Fruit fly (Drosophila melanogaster): Measurements from ENCODE around the gene VhaAC39-2.

DNA sequence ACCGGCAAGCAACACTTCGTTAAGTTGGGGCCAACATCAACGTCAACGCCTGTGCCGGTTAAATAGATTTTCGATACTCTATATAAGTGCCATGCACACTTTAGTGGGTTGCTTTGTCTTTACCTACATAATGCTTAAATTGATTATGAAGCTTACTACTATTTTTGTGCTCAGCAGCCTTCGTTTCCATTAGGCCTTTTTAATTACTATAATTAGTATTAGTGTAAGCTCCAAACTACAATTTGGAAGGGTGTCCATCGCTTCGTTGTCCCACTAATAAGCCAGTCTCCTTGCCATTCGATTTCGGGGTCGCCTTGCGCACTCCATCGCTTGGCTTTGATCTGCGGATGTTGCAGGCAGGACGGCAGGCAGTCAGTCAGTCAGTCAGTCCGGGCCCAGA is 11.5 kb downstream of the VhaAC39-2 start:
- TF ChIP-seq CG18599 (GFP tag; optimal IDR thresholded peaks at IDR 0.05): no peak
- TF ChIP-seq CG10462 (GFP tag; optimal IDR thresholded peaks at IDR 0.05): no peak
- TF ChIP-seq tll (GFP tag; optimal IDR thresholded peaks at IDR 0.05): no peak
- no peak for TF ChIP-seq Dfd (GFP tag; optimal IDR thresholded peaks at IDR 0.05)
- no peak for TF ChIP-seq h (optimal IDR thresholded peaks at IDR 0.05)
- TF ChIP-seq Abd-B (GFP tag; optimal IDR thresholded peaks at IDR 0.05): no peak

All from whole organism, embryonic.